Fruit fly (Drosophila melanogaster) whole organism, prepupa: ENCODE results near the gene east.

Experiments
- Blimp-1 ChIP-seq: fragments of 200-800 bp; sonication (Bioruptor generic); optimal IDR thresholded peaks from 3 replicates; lab custom pipeline; 2017; ENCODE audit warnings: missing biosample characterization, missing genetic modification characterization, mild to moderate bottlenecking, moderate library complexity, missing genetic modification reagents
- CG10631 ChIP-seq: fragments of 200-800 bp; sonication (Bioruptor generic); optimal IDR thresholded peaks from 2 replicates; lab custom pipeline; 2016; ENCODE audit warnings: missing biosample characterization, missing genetic modification characterization
- CG10669 ChIP-seq: fragments of 200-800 bp; sonication (Bioruptor generic); optimal IDR thresholded peaks from 3 replicates; lab custom pipeline; 2018; ENCODE audit warnings: missing biosample characterization, mild to moderate bottlenecking, missing genetic modification characterization, moderate library complexity
- CG11762 ChIP-seq: fragments of 200-800 bp; sonication (Bioruptor generic); optimal IDR thresholded peaks from 3 replicates; lab custom pipeline; 2016; ENCODE audit warnings: missing biosample characterization, missing genetic modification characterization; ENCODE audit not compliant: insufficient read depth
- CG11902 ChIP-seq: fragments of 200-800 bp; sonication (Bioruptor generic); optimal IDR thresholded peaks from 3 replicates; lab custom pipeline; 2016; ENCODE audit warnings: missing biosample characterization, missing genetic modification characterization
- CG15336 ChIP-seq: fragments of 200-800 bp; sonication (Bioruptor generic); IDR thresholded peaks from 2 replicates; pipeline ENCODE4 v1.3.6; 2022; ENCODE audit warnings: missing biosample characterization, missing genetic modification characterization
- CG1621 ChIP-seq: fragments of 200-800 bp; sonication (Bioruptor generic); optimal IDR thresholded peaks from 3 replicates; lab custom pipeline; 2018; ENCODE audit warnings: missing biosample characterization, mild to moderate bottlenecking, missing genetic modification characterization
- CG16779 ChIP-seq: fragments of 200-800 bp; sonication (Bioruptor generic); optimal IDR thresholded peaks from 3 replicates; lab custom pipeline; 2017; ENCODE audit warnings: missing biosample characterization, mild to moderate bottlenecking, missing genetic modification characterization
- CG3032 ChIP-seq: fragments of 200-800 bp; optimal IDR thresholded peaks from 2 replicates; lab custom pipeline; 2019; ENCODE audit warnings: missing biosample characterization, mild to moderate bottlenecking, missing genetic modification characterization, moderate library complexity
- CG31627 ChIP-seq: fragments of 200-800 bp; sonication (Bioruptor generic); optimal IDR thresholded peaks from 3 replicates; lab custom pipeline; 2016; ENCODE audit warnings: missing biosample characterization, missing genetic modification characterization
- CG32006 ChIP-seq: fragments of 200-800 bp; sonication (Bioruptor generic); optimal IDR thresholded peaks from 3 replicates; lab custom pipeline; 2017; ENCODE audit warnings: missing biosample characterization, mild to moderate bottlenecking, missing genetic modification characterization
- CG34406 ChIP-seq: fragments of 200-800 bp; sonication (Bioruptor generic); optimal IDR thresholded peaks from 3 replicates; lab custom pipeline; 2016; ENCODE audit warnings: missing biosample characterization, missing genetic modification characterization
- CG3919 ChIP-seq: fragments of 200-800 bp; sonication (Bioruptor generic); optimal IDR thresholded peaks from 3 replicates; lab custom pipeline; 2016; ENCODE audit warnings: missing biosample characterization, missing genetic modification characterization
- CG4318 ChIP-seq: fragments of 200-800 bp; sonication (Bioruptor generic); optimal IDR thresholded peaks from 3 replicates; lab custom pipeline; 2017; ENCODE audit warnings: missing biosample characterization, mild to moderate bottlenecking, missing genetic modification characterization
- CG6163 ChIP-seq: fragments of 200-800 bp; sonication (Bioruptor generic); IDR thresholded peaks from 3 replicates; pipeline ENCODE4 v1.3.6; 2022; ENCODE audit warnings: missing biosample characterization, missing genetic modification characterization
- CG6792 ChIP-seq: fragments of 200-800 bp; sonication (Bioruptor generic); optimal IDR thresholded peaks from 3 replicates; lab custom pipeline; 2016; ENCODE audit warnings: missing biosample characterization, missing genetic modification characterization
- CG6808 ChIP-seq: fragments of 200-800 bp; sonication (Bioruptor generic); optimal IDR thresholded peaks from 3 replicates; lab custom pipeline; 2017; ENCODE audit warnings: missing biosample characterization, missing genetic modification characterization, mild to moderate bottlenecking, moderate library complexity, missing genetic modification reagents
- CG6854 ChIP-seq: fragments of 200-800 bp; sonication (Bioruptor generic); optimal IDR thresholded peaks from 2 replicates; lab custom pipeline; 2017; ENCODE audit warnings: missing biosample characterization, mild to moderate bottlenecking, missing genetic modification characterization
- CG7368 ChIP-seq: fragments of 200-800 bp; sonication (Bioruptor generic); optimal IDR thresholded peaks from 3 replicates; lab custom pipeline; 2016; ENCODE audit warnings: missing biosample characterization, missing genetic modification characterization
- CG8119 ChIP-seq: fragments of 200-800 bp; sonication (Bioruptor generic); IDR thresholded peaks from 3 replicates; pipeline ENCODE4 v1.3.6; 2022; ENCODE audit warnings: missing biosample characterization, missing genetic modification characterization
- CG8319 ChIP-seq: fragments of 200-800 bp; sonication (Bioruptor generic); optimal IDR thresholded peaks from 3 replicates; lab custom pipeline; 2016; ENCODE audit warnings: missing biosample characterization, missing genetic modification characterization
- CG8632 ChIP-seq: fragments of 200-800 bp; sonication (Bioruptor generic); optimal IDR thresholded peaks from 3 replicates; lab custom pipeline; 2016; ENCODE audit warnings: missing biosample characterization, missing genetic modification characterization
- Eip78C ChIP-seq: fragments of 200-800 bp; sonication (Bioruptor generic); peaks from one replicate; lab custom pipeline; 2016; ENCODE audit warnings: missing biosample characterization, missing genetic modification characterization
- Eip93F ChIP-seq: fragments of 200-800 bp; sonication (Bioruptor generic); optimal IDR thresholded peaks from 2 replicates; lab custom pipeline; 2016; ENCODE audit warnings: missing biosample characterization, mild to moderate bottlenecking, missing genetic modification characterization
- Ets21C ChIP-seq: fragments of 200-800 bp; sonication (Bioruptor generic); optimal IDR thresholded peaks from 3 replicates; lab custom pipeline; 2016; ENCODE audit warnings: missing biosample characterization, missing genetic modification characterization
- Ets96B ChIP-seq: fragments of 200-800 bp; optimal IDR thresholded peaks from 2 replicates; lab custom pipeline; 2019; ENCODE audit warnings: missing biosample characterization, mild to moderate bottlenecking, missing genetic modification characterization, moderate library complexity
- Gug ChIP-seq: fragments of 200-800 bp; sonication (Bioruptor generic); IDR thresholded peaks from 2 replicates; pipeline ENCODE4 v1.3.6; 2022; ENCODE audit warnings: missing biosample characterization, missing genetic modification characterization
- Hr39 ChIP-seq: fragments of 200-800 bp; sonication (Bioruptor generic); optimal IDR thresholded peaks from 2 replicates; lab custom pipeline; 2016; ENCODE audit warnings: missing biosample characterization, missing genetic modification characterization
- Met ChIP-seq: fragments of 200-800 bp; sonication (Bioruptor generic); optimal IDR thresholded peaks from 3 replicates; lab custom pipeline; 2016; ENCODE audit warnings: missing biosample characterization, missing genetic modification characterization
- OdsH ChIP-seq: fragments of 200-800 bp; sonication (Bioruptor generic); optimal IDR thresholded peaks from 3 replicates; lab custom pipeline; 2016; ENCODE audit warnings: missing biosample characterization, missing genetic modification characterization
- Smox ChIP-seq: fragments of 200-800 bp; sonication (Bioruptor generic); optimal IDR thresholded peaks from 3 replicates; lab custom pipeline; 2016; ENCODE audit warnings: missing biosample characterization, missing genetic modification characterization
- Sox102F ChIP-seq: fragments of 200-800 bp; sonication (Bioruptor generic); optimal IDR thresholded peaks from 2 replicates; lab custom pipeline; 2016; ENCODE audit warnings: missing biosample characterization, mild to moderate bottlenecking, missing genetic modification characterization
- Sox14 ChIP-seq: fragments of 200-800 bp; sonication (Bioruptor generic); optimal IDR thresholded peaks from 3 replicates; lab custom pipeline; 2016; ENCODE audit warnings: missing biosample characterization, missing genetic modification characterization
- achi ChIP-seq: fragments of 200-800 bp; sonication (Bioruptor generic); optimal IDR thresholded peaks from 3 replicates; lab custom pipeline; 2016; ENCODE audit warnings: missing biosample characterization, missing genetic modification characterization
- acj6 ChIP-seq: fragments of 200-800 bp; sonication (Bioruptor generic); optimal IDR thresholded peaks from 3 replicates; lab custom pipeline; 2016; ENCODE audit warnings: missing biosample characterization, missing genetic modification characterization
- eg ChIP-seq: fragments of 200-800 bp; sonication (Bioruptor generic); IDR thresholded peaks from 3 replicates; pipeline ENCODE4 v1.3.6; 2022; ENCODE audit warnings: missing biosample characterization, missing genetic modification characterization
- esn ChIP-seq: fragments of 200-800 bp; sonication (Bioruptor generic); optimal IDR thresholded peaks from 2 replicates; lab custom pipeline; 2016; ENCODE audit warnings: missing biosample characterization, mild to moderate bottlenecking, missing genetic modification characterization, moderate library complexity
- fd85E ChIP-seq: fragments of 200-800 bp; sonication (Bioruptor generic); optimal IDR thresholded peaks from 3 replicates; lab custom pipeline; 2016; ENCODE audit warnings: missing biosample characterization, missing genetic modification characterization
- fkh ChIP-seq: fragments of 200-800 bp; sonication (Bioruptor generic); optimal IDR thresholded peaks from 3 replicates; lab custom pipeline; 2017; ENCODE audit warnings: missing biosample characterization, mild to moderate bottlenecking, missing genetic modification characterization, moderate library complexity
- lz ChIP-seq: fragments of 200-800 bp; sonication (Bioruptor generic); optimal IDR thresholded peaks from 3 replicates; lab custom pipeline; 2016; ENCODE audit warnings: missing biosample characterization, missing genetic modification characterization
- net ChIP-seq: fragments of 200-800 bp; sonication (Bioruptor generic); optimal IDR thresholded peaks from 3 replicates; lab custom pipeline; 2016; ENCODE audit warnings: missing biosample characterization, missing genetic modification characterization
- pdm3 ChIP-seq: fragments of 200-800 bp; sonication (Bioruptor generic); optimal IDR thresholded peaks from 3 replicates; lab custom pipeline; 2016; ENCODE audit warnings: missing biosample characterization, missing genetic modification characterization
- salr ChIP-seq, 2 experiments: fragments of 200-800 bp; sonication (Bioruptor generic); optimal IDR thresholded peaks; 3 replicates each; lab custom pipeline; 2016 to 2018; ENCODE audit warnings: missing biosample characterization in 2 of 2, missing genetic modification characterization in 2 of 2, mild to moderate bottlenecking in 1 of 2
- ss ChIP-seq, 2 experiments: fragments of 200-800 bp; sonication (Bioruptor generic); optimal IDR thresholded peaks; 2 replicates in 1 of 2; 3 replicates in 1 of 2; lab custom pipeline; 2017 to 2018; ENCODE audit warnings: mild to moderate bottlenecking in 2 of 2, missing biosample characterization in 2 of 2, missing genetic modification characterization in 2 of 2, moderate library complexity in 1 of 2
- svp ChIP-seq: fragments of 200-800 bp; sonication (Bioruptor generic); peaks from one replicate; lab custom pipeline; 2016; ENCODE audit warnings: missing biosample characterization, missing genetic modification characterization

Gene east

DNA sequence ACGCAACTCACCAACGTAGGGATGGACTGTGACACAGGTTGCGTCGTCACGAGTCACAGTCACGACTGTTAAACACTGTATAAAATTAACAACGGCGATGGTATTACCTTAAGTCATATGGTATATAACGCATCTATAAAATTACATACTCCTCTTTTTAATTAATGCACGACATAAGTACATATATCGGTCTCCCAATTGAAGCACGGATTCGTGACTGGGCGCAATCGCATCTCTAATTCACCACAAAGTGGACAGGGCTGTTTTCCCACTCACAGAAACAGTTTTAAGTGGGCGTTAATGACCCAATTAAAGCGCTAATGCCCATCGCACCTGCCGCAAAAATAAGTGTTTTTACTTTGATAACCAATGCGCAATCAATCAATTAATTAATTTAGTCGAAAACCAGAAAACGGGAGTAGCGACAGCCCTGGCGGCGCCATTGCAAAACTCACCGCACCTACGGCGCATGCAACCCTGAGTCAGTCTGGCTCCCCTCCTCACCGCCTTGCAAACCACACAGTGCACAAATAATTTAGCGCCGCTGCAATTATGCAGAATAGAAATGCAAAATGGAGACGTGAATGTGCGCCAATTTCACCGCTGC is 30.8 kb downstream of the east start, which contains the start of gene CG4313 (continued):
- TF ChIP-seq CG8119 (GFP tag; lab: Robert Waterston, UW) (0 out of 3 replicates have a peak, but pooled peaks have one; percentile 32), Smox (peak; percentile 74), acj6 (GFP tag; lab: Kevin White, UChicago) (peak; percentile 66), CG32006 (GFP tag; lab: Kevin White, UChicago) (peak; percentile 65), Met (GFP tag; lab: Kevin White, UChicago) (peak; percentile 76), salr (GFP tag; optimal IDR thresholded peaks at IDR 0.05; lab: Kevin White, UChicago) (peak; percentile 5 to 40), CG34406 (GFP tag; lab: Kevin White, UChicago) (peak; percentile 64), lz (GFP tag; lab: Kevin White, UChicago) (peak; percentile 84), CG11902 (peak; percentile 41), Ets96B (tag; lab: Kevin White, UChicago) (peak; percentile 43), CG10631 (GFP tag; lab: Kevin White, UChicago) (peak; percentile 70), svp (GFP tag; lab: Kevin White, UChicago) (peak; percentile 87), CG15336 (GFP tag; lab: Robert Waterston, UW) (peak; percentile 65), Gug (GFP tag; lab: Robert Waterston, UW) (0 out of 2 replicates have a peak, but pooled peaks have one; percentile 26), CG6854 (GFP tag; lab: Kevin White, UChicago) (no peak), CG11762 (GFP tag; lab: Kevin White, UChicago) (peak; percentile 26), Blimp-1 (GFP tag; lab: Kevin White, UChicago) (no peak), esn (GFP tag; lab: Kevin White, UChicago) (peak; percentile 81), Sox14 (GFP tag; lab: Kevin White, UChicago) (peak; percentile 82), CG16779 (tag; lab: Kevin White, UChicago) (no peak), CG1621 (tag; lab: Kevin White, UChicago) (peak; percentile 42), CG8632 (GFP tag; lab: Kevin White, UChicago) (peak; percentile 42), CG6792 (GFP tag; lab: Kevin White, UChicago) (peak; percentile 68), fkh (GFP tag; lab: Kevin White, UChicago) (no peak), net (GFP tag; lab: Kevin White, UChicago) (peak; percentile 43), achi (GFP tag; lab: Kevin White, UChicago) (peak; percentile 59), Ets21C (GFP tag; lab: Kevin White, UChicago) (peak; percentile 72), CG8319 (peak; percentile 61), pdm3 (peak; percentile 76), CG6808 (GFP tag; lab: Kevin White, UChicago) (peak; percentile 64), CG7368 (peak; percentile 38)

DNA sequence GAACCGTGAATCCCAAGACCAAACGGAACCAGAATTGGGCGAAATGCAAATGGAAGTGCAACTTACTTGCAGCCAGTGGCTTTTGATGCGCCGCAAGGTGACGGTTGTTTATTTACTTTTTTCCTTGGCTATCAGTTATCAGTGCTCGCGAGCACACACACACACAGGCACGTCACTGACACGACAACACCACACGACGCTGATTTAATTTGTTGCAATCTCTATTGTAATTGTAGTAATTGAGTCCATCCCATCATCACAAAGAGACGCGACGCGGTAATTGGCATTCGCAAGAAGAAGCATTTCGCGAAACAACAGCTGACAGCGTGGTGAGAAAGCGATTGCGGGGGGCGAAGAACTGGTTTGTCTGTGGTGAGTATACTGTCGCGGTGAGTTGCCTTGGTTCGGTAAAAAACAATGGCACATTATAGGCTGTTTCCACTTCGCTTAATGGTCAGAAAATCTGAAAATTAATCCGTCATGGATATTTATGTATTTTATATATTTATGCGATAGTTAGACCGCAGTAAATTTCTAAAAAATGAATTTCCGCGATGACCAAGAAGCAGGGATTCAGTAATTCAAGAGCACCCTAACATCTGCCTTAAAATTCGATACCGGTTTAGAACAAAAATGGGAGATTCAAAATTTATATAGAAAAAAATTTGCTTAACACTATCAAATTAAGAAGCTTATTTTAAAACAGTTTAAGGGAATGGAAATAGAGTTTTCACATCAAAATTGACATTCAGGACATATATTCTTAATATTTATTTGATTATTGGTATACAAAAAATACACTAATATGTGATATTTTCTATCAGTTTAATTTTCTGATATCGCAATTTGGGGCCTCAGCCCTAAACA is 31.6 kb downstream of the east start, which contains the start of the genes Actn and usp:
Gene Actn (minus strand): TSS at position 331 of the 867 bp plus-strand sequence.
Gene usp (minus strand): TSS at position 331 of the 867 bp plus-strand sequence.
- peak; percentile 40 for TF ChIP-seq CG31627 (GFP tag; lab: Kevin White, UChicago)
- TF ChIP-seq CG6854 (GFP tag; lab: Kevin White, UChicago) = peak; percentile 63
- peak; percentile 49; the same call in 2 of the 3 replicates for TF ChIP-seq eg (GFP tag; lab: Robert Waterston, UW)
- peak; percentile 38 for TF ChIP-seq OdsH (GFP tag; lab: Kevin White, UChicago)
- TF ChIP-seq ss (GFP tag; optimal IDR thresholded peaks at IDR 0.05; lab: Kevin White, UChicago) = peak; percentile 11 to 63
- TF ChIP-seq CG3919 (GFP tag; lab: Kevin White, UChicago) = peak; percentile 25
- peak; percentile 78 for TF ChIP-seq Eip78C
- no peak for TF ChIP-seq Ets21C (GFP tag; lab: Kevin White, UChicago)
- TF ChIP-seq acj6 (GFP tag; lab: Kevin White, UChicago) = peak; percentile 12
- TF ChIP-seq CG3032 (tag; lab: Kevin White, UChicago) = peak; percentile 37
- TF ChIP-seq fd85E (GFP tag; lab: Kevin White, UChicago) = peak; percentile 4
- peak; percentile 8 for TF ChIP-seq Hr39 (GFP tag; lab: Kevin White, UChicago)
- no peak for TF ChIP-seq Eip93F (GFP tag; lab: Kevin White, UChicago)
- TF ChIP-seq achi (GFP tag; lab: Kevin White, UChicago) = no peak
- peak; percentile 26 for TF ChIP-seq CG4318 (GFP tag; lab: Kevin White, UChicago)
- peak; percentile 50 for TF ChIP-seq Sox102F (GFP tag; lab: Kevin White, UChicago)
- TF ChIP-seq Blimp-1 (GFP tag; lab: Kevin White, UChicago) = no peak
- TF ChIP-seq CG6163 (GFP tag; lab: Robert Waterston, UW) = peak; percentile 43; the same call in 1 of the 3 replicates
- no peak for TF ChIP-seq CG6808 (GFP tag; lab: Kevin White, UChicago)
- peak; percentile 32 for TF ChIP-seq lz (GFP tag; lab: Kevin White, UChicago)
- peak; percentile 44 for TF ChIP-seq CG16779 (tag; lab: Kevin White, UChicago)
- peak; percentile 64 for TF ChIP-seq Sox14 (GFP tag; lab: Kevin White, UChicago)
- TF ChIP-seq Ets96B (tag; lab: Kevin White, UChicago) = peak; percentile 6
- TF ChIP-seq CG11902 = no peak
- peak; percentile 30 for TF ChIP-seq net (GFP tag; lab: Kevin White, UChicago)
- no peak for TF ChIP-seq CG10669 (GFP tag; lab: Kevin White, UChicago)
- TF ChIP-seq Smox = peak; percentile 45
- no peak for TF ChIP-seq CG8319
